Worm (Caenorhabditis elegans) whole organism, young adult: ENCODE results near the gene srh-212.
A peak's percentile ranks its signal among the peaks of the same experiment; 100 is the strongest.

Experiments
- B0019.2 ChIP-seq: fragments of 200-800 bp; sonication (Bioruptor generic); conservative IDR thresholded peaks from 2 replicates; pipeline ENCODE4 v1.3.6; 2022; ENCODE audit warnings: missing genetic modification reagents, missing genetic modification characterization, missing compliant biosample characterization
- B0035.1 ChIP-seq: sonication (generic microtip); optimal IDR thresholded peaks from 2 replicates; lab custom pipeline; 2016; ENCODE audit warnings: missing genetic modification characterization, mild to moderate bottlenecking, missing compliant biosample characterization, missing genotype, missing genetic modification reagents
- B0336.3 ChIP-seq: fragments of 200-800 bp; sonication (Bioruptor generic); IDR thresholded peaks from 2 replicates; pipeline ENCODE4 v1.3.6; 2022; ENCODE audit warnings: missing genetic modification characterization, missing compliant biosample characterization
- D2030.7 ChIP-seq: fragments of 200-800 bp; sonication (Bioruptor generic); IDR thresholded peaks from 2 replicates; pipeline ENCODE4 v1.3.6; 2022; ENCODE audit warnings: missing genetic modification reagents, missing genetic modification characterization, missing compliant biosample characterization
- F23B12.7 ChIP-seq: sonication (generic microtip); optimal IDR thresholded peaks from 2 replicates; lab custom pipeline; 2017; ENCODE audit warnings: missing genetic modification characterization, mild to moderate bottlenecking, missing compliant biosample characterization, antibody characterized with exemption, moderate library complexity; ENCODE audit not compliant: insufficient read depth
- F39B2.1 ChIP-seq: fragments of 200-800 bp; sonication (Bioruptor generic); IDR thresholded peaks from 2 replicates; pipeline ENCODE4 v1.3.6; 2022; ENCODE audit warnings: missing genetic modification reagents, missing genetic modification characterization, missing compliant biosample characterization
- K12H6.12 ChIP-seq: fragments of 200-800 bp; sonication (Bioruptor generic); optimal IDR thresholded peaks from 2 replicates; lab custom pipeline; 2018; ENCODE audit warnings: mild to moderate bottlenecking, missing genetic modification characterization, missing compliant biosample characterization
- Y53F4B.3 ChIP-seq: fragments of 200-800 bp; sonication (Bioruptor generic); IDR thresholded peaks from 2 replicates; pipeline ENCODE4 v1.3.6; 2022; ENCODE audit warnings: missing genetic modification reagents, missing genetic modification characterization, missing compliant biosample characterization
- ZK185.1 ChIP-seq: sonication (generic microtip); optimal IDR thresholded peaks from 2 replicates; lab custom pipeline; 2016; ENCODE audit warnings: mild to moderate bottlenecking, missing genetic modification characterization, missing compliant biosample characterization; ENCODE audit not compliant: poor library complexity, severe bottlenecking
- ama-1 ChIP-seq, 3 experiments: fragments of 150-350 bp in 1 of 3; sonication (generic microtip) in 2 of 3; optimal IDR thresholded peaks; 2 replicates each; lab custom pipeline; 2014 to 2018; ENCODE audit warnings: missing biosample characterization in 2 of 3, missing genetic modification characterization in 2 of 3, missing genetic modification reagents in 2 of 3
- aptf-3 ChIP-seq: fragments of 200-800 bp; sonication (Bioruptor generic); IDR thresholded peaks from 2 replicates; pipeline ENCODE4 v1.3.6; 2022; ENCODE audit warnings: missing genetic modification characterization, missing compliant biosample characterization
- attf-3 ChIP-seq: fragments of 200-800 bp; sonication (Bioruptor generic); conservative IDR thresholded peaks from 2 replicates; pipeline ENCODE4 v1.3.6; 2022; ENCODE audit warnings: missing genetic modification reagents, missing genetic modification characterization, missing compliant biosample characterization
- ccch-3 ChIP-seq: fragments of 200-800 bp; sonication (Bioruptor generic); optimal IDR thresholded peaks from 2 replicates; lab custom pipeline; 2018; ENCODE audit warnings: mild to moderate bottlenecking, missing genetic modification characterization, missing compliant biosample characterization
- die-1 ChIP-seq: sonication (generic microtip); optimal IDR thresholded peaks from 2 replicates; lab custom pipeline; 2016; ENCODE audit warnings: missing genotype, mild to moderate bottlenecking, missing genetic modification characterization, missing compliant biosample characterization
- dox-1 ChIP-seq: fragments of 200-800 bp; sonication (Bioruptor generic); IDR thresholded peaks from 2 replicates; pipeline ENCODE4 v1.3.6; 2022; ENCODE audit warnings: missing genetic modification reagents, missing genetic modification characterization, missing compliant biosample characterization
- efl-1 ChIP-seq: fragments of 150-350 bp; optimal IDR thresholded peaks from 2 replicates; lab custom pipeline; 2014; ENCODE audit warnings: missing biosample characterization, missing genetic modification reagents, missing genetic modification characterization
- egl-18 ChIP-seq: fragments of 200-800 bp; sonication (Bioruptor generic); IDR thresholded peaks from 2 replicates; pipeline ENCODE4 v1.3.6; 2022; ENCODE audit warnings: missing genetic modification reagents, missing genetic modification characterization, missing compliant biosample characterization
- egl-44 ChIP-seq: fragments of 200-800 bp; sonication (Bioruptor generic); IDR thresholded peaks from 2 replicates; pipeline ENCODE4 v1.3.6; 2022; ENCODE audit warnings: missing genetic modification reagents, missing genetic modification characterization, missing compliant biosample characterization
- egrh-3 ChIP-seq: fragments of 200-800 bp; sonication (Bioruptor generic); IDR thresholded peaks from 2 replicates; pipeline ENCODE4 v1.3.6; 2022; ENCODE audit warnings: missing genetic modification reagents, missing genetic modification characterization, missing compliant biosample characterization
- hmg-1.2 ChIP-seq: fragments of 200-800 bp; sonication (Bioruptor generic); IDR thresholded peaks from 2 replicates; pipeline ENCODE4 v1.3.6; 2022; ENCODE audit warnings: missing genetic modification reagents, missing genetic modification characterization, missing compliant biosample characterization
- lin-26 ChIP-seq: fragments of 200-800 bp; sonication (Bioruptor generic); IDR thresholded peaks from 2 replicates; pipeline ENCODE4 v1.3.6; 2022; ENCODE audit warnings: missing genetic modification reagents, missing genetic modification characterization, missing compliant biosample characterization
- lin-35 ChIP-seq, 3 experiments: fragments of 150-350 bp in 2 of 3; sonication (generic microtip) in 1 of 3; optimal IDR thresholded peaks; 2 replicates each; lab custom pipeline; 2014 to 2018; ENCODE audit warnings: missing biosample characterization in 3 of 3, missing genetic modification characterization in 3 of 3, missing genetic modification reagents in 3 of 3
- lin-40 ChIP-seq: sonication (generic microtip); optimal IDR thresholded peaks from 2 replicates; lab custom pipeline; 2016; ENCODE audit warnings: missing genetic modification characterization, mild to moderate bottlenecking, missing compliant biosample characterization, missing genotype, missing genetic modification reagents
- lir-1 ChIP-seq: fragments of 200-800 bp; sonication (Bioruptor generic); conservative IDR thresholded peaks from 2 replicates; pipeline ENCODE4 v1.3.6; 2022; ENCODE audit warnings: missing genetic modification reagents, missing genetic modification characterization, missing compliant biosample characterization
- lsl-1 ChIP-seq: fragments of 200-800 bp; sonication (Bioruptor generic); optimal IDR thresholded peaks from 2 replicates; lab custom pipeline; 2018; ENCODE audit warnings: mild to moderate bottlenecking, missing genetic modification characterization, moderate library complexity, missing compliant biosample characterization
- nfya-2 ChIP-seq: fragments of 200-800 bp; sonication (Bioruptor generic); IDR thresholded peaks from 2 replicates; pipeline ENCODE4 v1.3.6; 2022; ENCODE audit warnings: missing genetic modification reagents, missing genetic modification characterization, missing compliant biosample characterization
- rcor-1 ChIP-seq: fragments of 200-800 bp; sonication (Bioruptor generic); IDR thresholded peaks from 2 replicates; pipeline ENCODE4 v1.3.6; 2022; ENCODE audit warnings: missing genetic modification reagents, missing genetic modification characterization, missing compliant biosample characterization
- rec-8 ChIP-seq, 2 experiments: sonication (generic microtip); optimal IDR thresholded peaks; 2 replicates each; lab custom pipeline; 2016; ENCODE audit warnings: mild to moderate bottlenecking in 2 of 2, missing genetic modification characterization in 2 of 2, missing genetic modification reagents in 2 of 2, missing genotype in 2 of 2, missing biosample characterization in 1 of 2, missing compliant biosample characterization in 1 of 2, moderate library complexity in 1 of 2
- repo-1 ChIP-seq: sonication (generic microtip); optimal IDR thresholded peaks from 2 replicates; lab custom pipeline; 2017; ENCODE audit warnings: mild to moderate bottlenecking, missing genetic modification characterization, missing compliant biosample characterization
- snpc-4 ChIP-seq, 5 experiments: fragments of 150-350 bp in 1 of 5; sonication (generic microtip) in 4 of 5; optimal IDR thresholded peaks; 2 replicates each; lab custom pipeline; 2014 to 2018; ENCODE audit warnings: missing genetic modification characterization in 5 of 5, missing biosample characterization in 3 of 5, antibody characterized with exemption in 2 of 5, mild to moderate bottlenecking in 2 of 5, missing compliant biosample characterization in 2 of 5, missing genotype in 2 of 5, moderate library complexity in 2 of 5, missing genetic modification reagents in 1 of 5
- tbx-9 ChIP-seq: sonication (generic microtip); optimal IDR thresholded peaks from 2 replicates; lab custom pipeline; 2016; ENCODE audit warnings: borderline replicate concordance, missing genetic modification characterization, inconsistent platforms, missing compliant biosample characterization
- zfh-2 ChIP-seq: fragments of 200-800 bp; sonication (Bioruptor generic); conservative IDR thresholded peaks from 2 replicates; pipeline ENCODE4 v1.3.6; 2022; ENCODE audit warnings: missing genetic modification reagents, missing genetic modification characterization, missing compliant biosample characterization
- ztf-6 ChIP-seq: fragments of 200-800 bp; sonication (Bioruptor generic); IDR thresholded peaks from 2 replicates; pipeline ENCODE4 v1.3.6; 2022; ENCODE audit warnings: missing genetic modification reagents, missing genetic modification characterization, missing compliant biosample characterization

Gene srh-212

DNA sequence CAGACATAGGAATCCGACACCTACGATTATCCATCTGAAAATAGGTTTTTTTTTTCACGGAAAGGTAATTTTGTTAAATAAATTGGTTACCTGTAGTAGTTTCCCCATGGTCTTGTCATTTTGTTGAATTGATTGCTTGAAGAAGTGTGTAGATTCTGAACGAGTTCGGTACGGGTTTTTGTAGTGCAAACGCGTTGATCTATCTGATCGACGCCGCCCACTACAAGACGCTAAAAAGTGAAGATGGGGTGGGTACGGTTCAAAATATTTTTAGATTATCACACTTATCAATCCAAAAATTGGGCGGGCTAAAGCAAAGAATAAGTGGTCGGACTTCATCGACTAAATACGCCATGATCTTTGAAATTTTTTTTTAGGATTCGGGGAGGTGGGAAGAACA lies 17.4 kb upstream of the srh-212 start, which contains the start of gene T22F3.11:
TSS of gene T22F3.11 (minus strand) at position 157 of the 400 bp plus-strand sequence.
- TF ChIP-seq lin-26 (GFP tag; lab: Robert Waterston, UW) = no peak
- no peak for TF ChIP-seq repo-1 (tag; lab: Kevin White, UChicago)
- no peak for TF ChIP-seq hmg-1.2
- TF ChIP-seq ama-1 (optimal IDR thresholded peaks at IDR 0.05; lab: Kevin White, UChicago) = no peak
- no peak for TF ChIP-seq ama-1 (GFP tag; optimal IDR thresholded peaks at IDR 0.05; lab: Kevin White, UChicago)
- no peak for TF ChIP-seq egrh-3
- no peak for TF ChIP-seq B0035.1 (tag; lab: Kevin White, UChicago)

DNA sequence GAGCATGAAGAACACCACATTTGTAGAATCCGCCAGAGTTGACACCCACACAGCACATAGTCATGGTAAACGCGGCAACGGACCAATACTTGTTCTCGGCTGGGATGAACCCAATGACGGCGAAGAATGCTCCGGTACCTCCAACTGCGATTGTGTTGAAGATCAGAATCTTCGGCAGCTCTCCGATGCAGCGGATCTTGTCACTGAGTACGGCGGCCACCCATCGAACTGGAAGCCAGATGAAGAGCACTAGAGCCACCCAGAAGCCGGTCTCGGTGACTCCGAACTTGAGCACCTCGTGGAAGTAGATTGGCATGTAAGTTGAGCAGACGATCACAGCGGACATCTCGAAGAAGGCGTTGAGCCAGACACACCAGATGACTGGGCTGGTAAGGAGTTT lies 16.1 kb upstream of the srh-212 start:
- TF ChIP-seq K12H6.12 (no peak), zfh-2 (GFP tag; lab: Robert Waterston, UW) (peak; percentile 58; the same call in 1 of the 2 replicates)

DNA sequence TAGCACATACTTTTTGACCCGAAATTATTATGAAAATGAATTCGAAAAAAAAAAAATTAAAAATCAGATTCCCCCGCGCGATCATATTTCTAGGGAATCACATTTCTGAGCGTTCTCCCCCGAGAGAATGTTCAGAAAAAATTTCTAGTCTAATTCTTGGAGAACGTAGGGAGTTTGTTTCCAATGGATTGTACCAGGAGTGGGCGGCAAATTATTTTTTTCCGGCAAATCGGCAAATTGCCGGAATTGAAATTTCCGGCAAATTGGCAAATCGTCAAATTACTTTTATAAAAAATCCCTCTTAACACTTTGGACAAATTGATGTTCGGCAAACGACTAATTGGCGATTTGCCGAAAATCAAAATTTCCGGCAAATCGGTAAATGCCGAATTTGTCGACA lies 14.7 kb upstream of the srh-212 start, which contains the start of gene T22F3.10:
TSS of gene T22F3.10 (minus strand) at position 101 of the 400 bp plus-strand sequence.
- TF ChIP-seq lir-1 (GFP tag; lab: Robert Waterston, UW) (no peak), rec-8 (tag; optimal IDR thresholded peaks at IDR 0.05; lab: Kevin White, UChicago) (no peak), B0336.3 (no peak), aptf-3 (GFP tag; lab: Robert Waterston, UW) (no peak), egl-18 (GFP tag; lab: Robert Waterston, UW) (no peak), egl-44 (GFP tag; lab: Robert Waterston, UW) (no peak), F23B12.7 (tag; lab: Kevin White, UChicago) (no peak), dox-1 (GFP tag; lab: Robert Waterston, UW) (no peak), lin-35 (GFP tag; optimal IDR thresholded peaks at IDR 0.05; lab: Kevin White, UChicago) (no peak)

DNA sequence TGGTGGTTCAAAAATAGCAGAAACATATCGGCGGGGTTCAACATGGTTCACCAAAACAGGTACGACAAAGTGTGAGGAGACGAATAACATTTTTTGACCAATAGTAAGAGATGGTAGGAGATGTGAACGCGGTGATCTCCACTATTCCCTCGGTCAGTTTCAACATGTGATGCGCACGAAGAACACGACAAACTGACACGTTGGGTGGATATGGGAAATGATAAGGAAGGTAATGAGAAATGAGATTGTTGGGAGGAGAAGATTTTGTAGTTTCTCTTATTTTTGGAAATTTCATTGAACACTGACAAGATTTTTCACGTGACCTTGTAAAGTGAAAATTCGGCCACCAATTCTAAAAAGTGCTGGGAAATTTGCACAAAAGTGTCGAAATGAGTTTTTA lies 13.8 kb upstream of the srh-212 start:
- no peak for TF ChIP-seq ccch-3 (GFP tag; lab: Kevin White, UChicago)
- TF ChIP-seq efl-1 = no peak
- no peak for TF ChIP-seq D2030.7 (GFP tag; lab: Robert Waterston, UW)
- no peak for TF ChIP-seq lin-40 (tag; lab: Kevin White, UChicago)
- TF ChIP-seq die-1 = no peak
- TF ChIP-seq F39B2.1 (GFP tag; lab: Robert Waterston, UW) = no peak
- TF ChIP-seq ZK185.1 (tag; lab: Kevin White, UChicago) = no peak
- TF ChIP-seq ztf-6 (GFP tag; lab: Robert Waterston, UW) = no peak
- no peak for TF ChIP-seq rcor-1 (GFP tag; lab: Robert Waterston, UW)
- TF ChIP-seq tbx-9 = no peak
- TF ChIP-seq Y53F4B.3 = no peak
- TF ChIP-seq B0019.2 (GFP tag; lab: Robert Waterston, UW) = no peak

DNA sequence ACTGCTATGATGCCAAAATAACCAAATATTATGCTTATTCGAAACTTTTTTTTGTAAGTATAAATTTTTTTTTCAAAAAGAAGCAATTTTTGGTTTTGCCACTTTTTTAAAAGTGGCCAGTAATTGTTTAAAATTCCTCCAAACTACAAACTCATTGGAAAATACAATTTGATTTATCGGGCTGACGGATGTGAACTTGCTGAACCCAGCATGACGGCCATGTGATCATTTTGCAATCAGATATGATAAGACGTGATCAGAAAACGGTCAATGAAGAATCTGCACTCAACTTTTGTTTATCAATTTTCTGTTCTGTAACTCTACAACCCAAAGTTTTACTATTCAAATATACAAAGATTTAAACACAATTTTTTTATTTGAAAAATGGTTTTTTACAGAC lies 9.4 kb upstream of the srh-212 start:
- no peak for TF ChIP-seq attf-3
- no peak for TF ChIP-seq lsl-1
- no peak for TF ChIP-seq snpc-4 (GFP tag; optimal IDR thresholded peaks at IDR 0.05; lab: Kevin White, UChicago)
- TF ChIP-seq snpc-4 (tag; optimal IDR thresholded peaks at IDR 0.05; lab: Kevin White, UChicago) = no peak
- TF ChIP-seq K12H6.12 = no peak
- no peak for TF ChIP-seq nfya-2 (GFP tag; lab: Robert Waterston, UW)
